Fruit fly (Drosophila melanogaster) whole organism, embryonic: ENCODE data around the gene AANATL7.

Source experiments
- CG14710 ChIP-seq: fragments of 200-800 bp; sonication (Bioruptor generic); optimal IDR thresholded peaks from 3 replicates; lab custom pipeline; 2019; ENCODE audit warnings: missing biosample characterization, mild to moderate bottlenecking, missing genetic modification characterization, moderate library complexity
- CG2712 ChIP-seq: fragments of 200-800 bp; optimal IDR thresholded peaks from 3 replicates; lab custom pipeline; 2019; ENCODE audit warnings: missing biosample characterization, mild to moderate bottlenecking, missing genetic modification characterization, moderate library complexity
- CG3163 ChIP-seq: fragments of 200-800 bp; sonication (Bioruptor generic); optimal IDR thresholded peaks from 3 replicates; lab custom pipeline; 2016; ENCODE audit warnings: missing biosample characterization, missing genetic modification characterization
- CG4282 ChIP-seq: fragments of 200-800 bp; sonication (Bioruptor generic); optimal IDR thresholded peaks from 2 replicates; lab custom pipeline; 2016; ENCODE audit warnings: missing biosample characterization, missing genetic modification characterization
- CG7786 ChIP-seq: fragments of 200-800 bp; sonication (Bioruptor generic); optimal IDR thresholded peaks from 2 replicates; lab custom pipeline; 2016; ENCODE audit warnings: missing biosample characterization, missing genetic modification characterization
- CG8388 ChIP-seq: fragments of 200-800 bp; sonication (Bioruptor generic); optimal IDR thresholded peaks from 2 replicates; lab custom pipeline; 2019; ENCODE audit warnings: missing biosample characterization, mild to moderate bottlenecking, missing genetic modification characterization, moderate library complexity
- GATAe ChIP-seq: fragments of 200-800 bp; sonication (Bioruptor generic); conservative IDR thresholded peaks from 2 replicates; pipeline ENCODE4 v1.3.6; 2022; ENCODE audit warnings: missing biosample characterization, missing genetic modification characterization
- MTF-1 ChIP-seq: fragments of 200-800 bp; sonication (Bioruptor generic); optimal IDR thresholded peaks from 2 replicates; lab custom pipeline; 2018; ENCODE audit warnings: missing biosample characterization, mild to moderate bottlenecking, missing genetic modification characterization, borderline replicate concordance
- dimm ChIP-seq: fragments of 200-800 bp; sonication (Bioruptor generic); IDR thresholded peaks from 2 replicates; pipeline ENCODE4 v1.3.6; 2022; ENCODE audit warnings: missing biosample characterization, missing genetic modification characterization
- shn ChIP-seq: fragments of 200-800 bp; sonication (Bioruptor generic); optimal IDR thresholded peaks from 3 replicates; lab custom pipeline; 2016; ENCODE audit warnings: missing biosample characterization, missing genetic modification characterization
- trem ChIP-seq: fragments of 200-800 bp; optimal IDR thresholded peaks from 3 replicates; lab custom pipeline; 2019; ENCODE audit warnings: missing biosample characterization, mild to moderate bottlenecking, missing genetic modification characterization, moderate library complexity
- vnd ChIP-seq: fragments of 200-800 bp; sonication (Bioruptor generic); IDR thresholded peaks from 3 replicates; pipeline ENCODE4 v1.3.6; 2022; ENCODE audit warnings: missing biosample characterization, missing genetic modification characterization; ENCODE audit not compliant: partially characterized antibody

dm6 chrX:2537398-2537797 lies 43.4 kb upstream of the AANATL7 start:
- TF ChIP-seq CG7786 (no peak), dimm (GFP tag; lab: Robert Waterston, UW) (no peak), trem (tag; lab: Kevin White, UChicago) (no peak), CG14710 (tag; lab: Kevin White, UChicago) (no peak), CG8388 (no peak), GATAe (no peak), shn (GFP tag; lab: Kevin White, UChicago) (no peak), MTF-1 (GFP tag; lab: Kevin White, UChicago) (no peak), CG2712 (no peak), CG3163 (GFP tag; lab: Kevin White, UChicago) (no peak), CG4282 (GFP tag; lab: Kevin White, UChicago) (no peak), vnd (GFP tag; lab: Robert Waterston, UW) (no peak)
